Worm (Caenorhabditis elegans) whole organism, midembryonic: Measurements from ENCODE around the gene srv-25.

Experiments used
- T22C8.4 ChIP-seq: fragments of 200-800 bp; sonication (Bioruptor generic); IDR thresholded peaks from 2 replicates; pipeline ENCODE4 v1.3.6; 2022; ENCODE audit warnings: missing genetic modification characterization, missing compliant biosample characterization
- cog-1 ChIP-seq: sonication (generic microtip); optimal IDR thresholded peaks from 2 replicates; lab custom pipeline; 2016; ENCODE audit warnings: missing genetic modification characterization, missing compliant biosample characterization
- flt-1 ChIP-seq: fragments of 200-800 bp; sonication (Bioruptor generic); IDR thresholded peaks from 2 replicates; pipeline ENCODE4 v1.3.6; 2022; ENCODE audit warnings: missing genetic modification characterization, missing compliant biosample characterization
- klf-2 ChIP-seq: fragments of 200-800 bp; sonication (Bioruptor generic); conservative IDR thresholded peaks from 2 replicates; pipeline ENCODE4 v1.3.6; 2022; ENCODE audit warnings: missing genetic modification reagents, missing genetic modification characterization, missing compliant biosample characterization
- ref-1 ChIP-seq: fragments of 200-800 bp; sonication (Bioruptor generic); conservative IDR thresholded peaks from 2 replicates; pipeline ENCODE4 v1.3.6; 2022; ENCODE audit warnings: missing genetic modification reagents, missing genetic modification characterization, missing compliant biosample characterization
- tab-1 ChIP-seq: fragments of 200-800 bp; sonication (Bioruptor generic); IDR thresholded peaks from 2 replicates; pipeline ENCODE4 v1.3.6; 2022; ENCODE audit warnings: missing genetic modification characterization, missing compliant biosample characterization
- ztf-23 ChIP-seq: fragments of 200-800 bp; sonication (Bioruptor generic); IDR thresholded peaks from 2 replicates; pipeline ENCODE4 v1.3.6; 2022; ENCODE audit warnings: missing genetic modification reagents, missing genetic modification characterization, missing compliant biosample characterization
- ztf-29 ChIP-seq: fragments of 200-800 bp; sonication (Bioruptor generic); IDR thresholded peaks from 2 replicates; pipeline ENCODE4 v1.3.6; 2022; ENCODE audit warnings: missing genetic modification reagents, missing genetic modification characterization, missing compliant biosample characterization

DNA sequence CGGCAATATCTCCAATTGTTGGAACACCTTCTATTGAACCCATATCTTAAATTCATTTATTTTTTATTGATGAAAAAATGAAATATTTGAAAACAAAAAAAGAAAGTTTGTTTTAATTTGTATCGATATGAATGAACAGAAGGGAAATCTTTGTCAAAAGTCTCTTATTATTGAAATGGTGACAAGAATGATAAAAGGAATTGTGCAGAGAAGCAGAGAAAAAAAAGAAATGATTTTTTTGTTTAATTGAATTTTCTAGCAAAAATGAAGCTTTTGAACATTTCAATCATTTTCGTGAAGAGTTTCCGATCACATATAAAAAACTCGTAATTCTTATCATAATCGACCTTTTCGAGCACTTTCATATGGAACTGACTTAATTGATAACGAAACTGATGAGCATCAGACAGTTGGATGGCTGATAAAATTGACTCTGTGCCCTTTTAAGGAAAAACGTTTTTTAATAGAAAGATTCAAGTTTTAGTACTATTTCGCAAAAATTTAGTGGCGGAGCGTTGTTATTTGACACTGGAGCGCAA lies 27.8 kb downstream of the srv-25 start, which contains the start of the genes aat-4 and T13A10.1:
- TF ChIP-seq flt-1, result no peak
- TF ChIP-seq klf-2 (GFP tag; lab: Robert Waterston, UW), result no peak
- TF ChIP-seq ref-1, result no peak
- TF ChIP-seq ztf-29 (GFP tag; lab: Robert Waterston, UW), result no peak
- no peak for TF ChIP-seq tab-1 (GFP tag; lab: Robert Waterston, UW)
- no peak for TF ChIP-seq ztf-23 (GFP tag; lab: Robert Waterston, UW)
- no peak for TF ChIP-seq cog-1 (tag; lab: Kevin White, UChicago)
- no peak for TF ChIP-seq T22C8.4
